Worm (Caenorhabditis elegans) whole organism, young adult: Measurements from ENCODE around the gene Y97E10AL.1.

Experiments used
- B0019.2 ChIP-seq: fragments of 200-800 bp; sonication (Bioruptor generic); conservative IDR thresholded peaks from 2 replicates; pipeline ENCODE4 v1.3.6; 2022; ENCODE audit warnings: missing genetic modification reagents, missing genetic modification characterization, missing compliant biosample characterization
- B0336.3 ChIP-seq: fragments of 200-800 bp; sonication (Bioruptor generic); IDR thresholded peaks from 2 replicates; pipeline ENCODE4 v1.3.6; 2022; ENCODE audit warnings: missing genetic modification characterization, missing compliant biosample characterization
- F23B12.7 ChIP-seq: sonication (generic microtip); optimal IDR thresholded peaks from 2 replicates; lab custom pipeline; 2017; ENCODE audit warnings: missing genetic modification characterization, mild to moderate bottlenecking, missing compliant biosample characterization, antibody characterized with exemption, moderate library complexity; ENCODE audit not compliant: insufficient read depth
- F55B11.4 ChIP-seq: sonication (generic microtip); optimal IDR thresholded peaks from 2 replicates; lab custom pipeline; 2016; ENCODE audit warnings: missing compliant biosample characterization, missing genetic modification characterization, borderline replicate concordance; ENCODE audit not compliant: insufficient read depth
- K12H6.12 ChIP-seq: fragments of 200-800 bp; sonication (Bioruptor generic); optimal IDR thresholded peaks from 2 replicates; lab custom pipeline; 2018; ENCODE audit warnings: mild to moderate bottlenecking, missing genetic modification characterization, missing compliant biosample characterization
- Y53F4B.3 ChIP-seq: fragments of 200-800 bp; sonication (Bioruptor generic); IDR thresholded peaks from 2 replicates; pipeline ENCODE4 v1.3.6; 2022; ENCODE audit warnings: missing genetic modification reagents, missing genetic modification characterization, missing compliant biosample characterization
- Y56A3A.18 ChIP-seq: fragments of 200-800 bp; sonication (Bioruptor generic); IDR thresholded peaks from 2 replicates; pipeline ENCODE4 v1.3.6; 2022; ENCODE audit warnings: missing genetic modification reagents, missing genetic modification characterization, missing compliant biosample characterization
- Y95B8A.8 ChIP-seq: fragments of 200-800 bp; sonication (Bioruptor generic); IDR thresholded peaks from 2 replicates; pipeline ENCODE4 v1.3.6; 2022; ENCODE audit warnings: missing genetic modification reagents, missing genetic modification characterization, missing compliant biosample characterization
- ZK185.1 ChIP-seq: sonication (generic microtip); optimal IDR thresholded peaks from 2 replicates; lab custom pipeline; 2016; ENCODE audit warnings: mild to moderate bottlenecking, missing genetic modification characterization, missing compliant biosample characterization; ENCODE audit not compliant: poor library complexity, severe bottlenecking
- ama-1 ChIP-seq, 3 experiments: fragments of 150-350 bp in 1 of 3; sonication (generic microtip) in 2 of 3; optimal IDR thresholded peaks; 2 replicates each; lab custom pipeline; 2014 to 2018; ENCODE audit warnings: missing biosample characterization in 2 of 3, missing genetic modification characterization in 2 of 3, missing genetic modification reagents in 2 of 3
- aptf-3 ChIP-seq: fragments of 200-800 bp; sonication (Bioruptor generic); IDR thresholded peaks from 2 replicates; pipeline ENCODE4 v1.3.6; 2022; ENCODE audit warnings: missing genetic modification characterization, missing compliant biosample characterization
- athp-1 ChIP-seq: sonication (generic microtip); optimal IDR thresholded peaks from 2 replicates; lab custom pipeline; 2017; ENCODE audit warnings: mild to moderate bottlenecking, missing genetic modification characterization, missing compliant biosample characterization
- attf-3 ChIP-seq: fragments of 200-800 bp; sonication (Bioruptor generic); conservative IDR thresholded peaks from 2 replicates; pipeline ENCODE4 v1.3.6; 2022; ENCODE audit warnings: missing genetic modification reagents, missing genetic modification characterization, missing compliant biosample characterization
- cebp-1 ChIP-seq, 2 experiments: fragments of 200-800 bp in 1 of 2; sonication (Bioruptor generic) in 1 of 2; sonication (generic microtip) in 1 of 2; IDR thresholded peaks in 1 of 2; optimal IDR thresholded peaks in 1 of 2; 2 replicates each; pipeline versions ENCODE4 v1.3.6 to Lab custom; 2017 to 2022; ENCODE audit warnings: missing compliant biosample characterization in 2 of 2, missing genetic modification characterization in 2 of 2, mild to moderate bottlenecking in 1 of 2, missing genetic modification reagents in 1 of 2, moderate library complexity in 1 of 2
- ceh-100 ChIP-seq: fragments of 200-800 bp; sonication (Bioruptor generic); IDR thresholded peaks from 2 replicates; pipeline ENCODE4 v1.3.6; 2022; ENCODE audit warnings: missing genetic modification reagents, missing genetic modification characterization, missing compliant biosample characterization
- ceh-27 ChIP-seq: fragments of 200-800 bp; sonication (Bioruptor generic); optimal IDR thresholded peaks from 2 replicates; lab custom pipeline; 2018; ENCODE audit warnings: mild to moderate bottlenecking, missing genetic modification characterization, moderate library complexity, missing compliant biosample characterization
- ceh-40 ChIP-seq: fragments of 200-800 bp; sonication (Bioruptor generic); IDR thresholded peaks from 2 replicates; pipeline ENCODE4 v1.3.6; 2022; ENCODE audit warnings: missing genetic modification characterization, missing compliant biosample characterization
- ceh-58 ChIP-seq: fragments of 200-800 bp; sonication (Bioruptor generic); IDR thresholded peaks from 2 replicates; pipeline ENCODE4 v1.3.6; 2022; ENCODE audit warnings: missing genetic modification characterization, missing compliant biosample characterization
- ceh-91 ChIP-seq: fragments of 200-800 bp; sonication (Bioruptor generic); IDR thresholded peaks from 2 replicates; pipeline ENCODE4 v1.3.6; 2022; ENCODE audit warnings: missing genetic modification reagents, missing genetic modification characterization, missing compliant biosample characterization
- chd-7 ChIP-seq: sonication (generic microtip); optimal IDR thresholded peaks from 2 replicates; lab custom pipeline; 2016; ENCODE audit warnings: mild to moderate bottlenecking, missing genetic modification characterization, moderate library complexity, missing compliant biosample characterization
- die-1 ChIP-seq: sonication (generic microtip); optimal IDR thresholded peaks from 2 replicates; lab custom pipeline; 2016; ENCODE audit warnings: missing genotype, mild to moderate bottlenecking, missing genetic modification characterization, missing compliant biosample characterization
- efl-1 ChIP-seq: fragments of 150-350 bp; optimal IDR thresholded peaks from 2 replicates; lab custom pipeline; 2014; ENCODE audit warnings: missing biosample characterization, missing genetic modification reagents, missing genetic modification characterization
- egrh-3 ChIP-seq: fragments of 200-800 bp; sonication (Bioruptor generic); IDR thresholded peaks from 2 replicates; pipeline ENCODE4 v1.3.6; 2022; ENCODE audit warnings: missing genetic modification reagents, missing genetic modification characterization, missing compliant biosample characterization
- gei-17 ChIP-seq: fragments of 200-800 bp; sonication (Bioruptor generic); optimal IDR thresholded peaks from 2 replicates; lab custom pipeline; 2018; ENCODE audit warnings: mild to moderate bottlenecking, missing genetic modification characterization, missing compliant biosample characterization
- hsf-1 ChIP-seq: fragments of 200-800 bp; sonication (Bioruptor generic); IDR thresholded peaks from 2 replicates; pipeline ENCODE4 v1.3.6; 2022; ENCODE audit warnings: missing genetic modification reagents, missing genetic modification characterization, missing compliant biosample characterization
- let-526 ChIP-seq: fragments of 200-800 bp; sonication (Bioruptor generic); IDR thresholded peaks from 2 replicates; pipeline ENCODE4 v1.3.6; 2022; ENCODE audit warnings: missing genetic modification reagents, missing genetic modification characterization, missing compliant biosample characterization
- lin-54 ChIP-seq: fragments of 200-800 bp; sonication (Bioruptor generic); optimal IDR thresholded peaks from 2 replicates; lab custom pipeline; 2018; ENCODE audit warnings: mild to moderate bottlenecking, missing genetic modification characterization, missing compliant biosample characterization
- lir-1 ChIP-seq: fragments of 200-800 bp; sonication (Bioruptor generic); conservative IDR thresholded peaks from 2 replicates; pipeline ENCODE4 v1.3.6; 2022; ENCODE audit warnings: missing genetic modification reagents, missing genetic modification characterization, missing compliant biosample characterization
- lsy-27 ChIP-seq: sonication (generic microtip); optimal IDR thresholded peaks from 2 replicates; lab custom pipeline; 2017; ENCODE audit warnings: missing genetic modification characterization, mild to moderate bottlenecking, missing compliant biosample characterization, antibody characterized with exemption, missing genotype, borderline replicate concordance; ENCODE audit not compliant: insufficient read depth
- madf-10 ChIP-seq: sonication (generic microtip); optimal IDR thresholded peaks from 2 replicates; lab custom pipeline; 2016; ENCODE audit warnings: mild to moderate bottlenecking, missing genetic modification characterization, missing compliant biosample characterization
- madf-6 ChIP-seq: fragments of 200-800 bp; sonication (Bioruptor generic); IDR thresholded peaks from 2 replicates; pipeline ENCODE4 v1.3.6; 2022; ENCODE audit warnings: missing genetic modification reagents, missing genetic modification characterization, missing compliant biosample characterization
- madf-8 ChIP-seq: fragments of 200-800 bp; sonication (Bioruptor generic); conservative IDR thresholded peaks from 2 replicates; pipeline ENCODE4 v1.3.6; 2022; ENCODE audit warnings: missing genetic modification reagents, missing genetic modification characterization, missing compliant biosample characterization
- mel-28 ChIP-seq: sonication (generic microtip); optimal IDR thresholded peaks from 2 replicates; lab custom pipeline; 2016; ENCODE audit warnings: borderline replicate concordance, mild to moderate bottlenecking, missing genetic modification characterization, missing compliant biosample characterization
- mes-4 ChIP-seq: sonication (generic microtip); optimal IDR thresholded peaks from 2 replicates; lab custom pipeline; 2016; ENCODE audit warnings: missing genotype, missing genetic modification characterization, missing compliant biosample characterization
- mxl-1 ChIP-seq: sonication (generic microtip); optimal IDR thresholded peaks from 2 replicates; lab custom pipeline; 2016; ENCODE audit warnings: missing genetic modification characterization, missing compliant biosample characterization
- nfyb-1 ChIP-seq: fragments of 200-800 bp; sonication (Bioruptor generic); IDR thresholded peaks from 2 replicates; pipeline ENCODE4 v1.3.6; 2022; ENCODE audit warnings: missing genetic modification reagents, missing genetic modification characterization, missing compliant biosample characterization
- nhr-80 ChIP-seq: sonication (generic microtip); optimal IDR thresholded peaks from 2 replicates; lab custom pipeline; 2016; ENCODE audit warnings: missing genetic modification characterization, missing compliant biosample characterization
- nhr-90 ChIP-seq: sonication (generic microtip); optimal IDR thresholded peaks from 2 replicates; lab custom pipeline; 2016; ENCODE audit warnings: missing genotype, mild to moderate bottlenecking, missing genetic modification characterization, missing compliant biosample characterization
- pha-4 ChIP-seq: fragments of 150-350 bp; sonication (generic microtip); optimal IDR thresholded peaks from 2 replicates; lab custom pipeline; 2014; ENCODE audit warnings: missing biosample characterization, missing genetic modification reagents, missing genetic modification characterization
- snpc-4 ChIP-seq, 5 experiments: fragments of 150-350 bp in 1 of 5; sonication (generic microtip) in 4 of 5; optimal IDR thresholded peaks; 2 replicates each; lab custom pipeline; 2014 to 2018; ENCODE audit warnings: missing genetic modification characterization in 5 of 5, missing biosample characterization in 3 of 5, antibody characterized with exemption in 2 of 5, mild to moderate bottlenecking in 2 of 5, missing compliant biosample characterization in 2 of 5, missing genotype in 2 of 5, moderate library complexity in 2 of 5, missing genetic modification reagents in 1 of 5
- sptf-2 ChIP-seq: fragments of 200-800 bp; sonication (Bioruptor generic); optimal IDR thresholded peaks from 2 replicates; lab custom pipeline; 2018; ENCODE audit warnings: mild to moderate bottlenecking, missing genetic modification characterization, missing compliant biosample characterization
- tbx-9 ChIP-seq: sonication (generic microtip); optimal IDR thresholded peaks from 2 replicates; lab custom pipeline; 2016; ENCODE audit warnings: borderline replicate concordance, missing genetic modification characterization, inconsistent platforms, missing compliant biosample characterization
- xnd-1 ChIP-seq: sonication (generic microtip); optimal IDR thresholded peaks from 2 replicates; lab custom pipeline; 2016; ENCODE audit warnings: missing genotype, missing genetic modification reagents, missing genetic modification characterization, missing compliant biosample characterization
- zim-3 ChIP-seq: sonication (generic microtip); optimal IDR thresholded peaks from 2 replicates; lab custom pipeline; 2017; ENCODE audit warnings: mild to moderate bottlenecking, missing genetic modification characterization, moderate library complexity, missing compliant biosample characterization
- ztf-25 ChIP-seq: fragments of 200-800 bp; sonication (Bioruptor generic); IDR thresholded peaks from 2 replicates; pipeline ENCODE4 v1.3.6; 2022; ENCODE audit warnings: missing genetic modification reagents, missing genetic modification characterization, missing compliant biosample characterization

The Y97E10AL.1 gene

ce11 chrV:8028825-8029489, 43.0 kb downstream of the Y97E10AL.1 start, which contains the start of gene oma-2 (continued):
- no peak for TF ChIP-seq aptf-3 (GFP tag; lab: Robert Waterston, UW)
- peak; percentile 96 for TF ChIP-seq madf-6 (GFP tag; lab: Robert Waterston, UW)
- no peak for TF ChIP-seq Y53F4B.3 (GFP tag; lab: Robert Waterston, UW)
- no peak for TF ChIP-seq nhr-80 (tag; lab: Kevin White, UChicago)
- TF ChIP-seq snpc-4 (GFP tag; optimal IDR thresholded peaks at IDR 0.05; lab: Kevin White, UChicago): no peak
- TF ChIP-seq snpc-4 (tag; optimal IDR thresholded peaks at IDR 0.05; lab: Kevin White, UChicago): peak in 1 of 4 experiments; percentile 39
- no peak for TF ChIP-seq nhr-90
- peak; percentile 26 for TF ChIP-seq F23B12.7 (tag; lab: Kevin White, UChicago)
- no peak for TF ChIP-seq tbx-9 (tag; lab: Kevin White, UChicago)
- TF ChIP-seq pha-4: no peak
- TF ChIP-seq lsy-27 (tag; lab: Kevin White, UChicago): no peak
- TF ChIP-seq B0336.3 (GFP tag; lab: Robert Waterston, UW): no peak
- TF ChIP-seq ceh-40: no peak
- no peak for TF ChIP-seq ztf-25 (GFP tag; lab: Robert Waterston, UW)
- TF ChIP-seq ZK185.1 (tag; lab: Kevin White, UChicago): peak; percentile 18
- no peak for TF ChIP-seq mxl-1
- TF ChIP-seq ceh-91 (GFP tag; lab: Robert Waterston, UW): peak; percentile 84
- TF ChIP-seq ceh-27 (GFP tag; lab: Kevin White, UChicago): no peak
- TF ChIP-seq die-1 (tag; lab: Kevin White, UChicago): no peak
- peak; percentile 95 for TF ChIP-seq madf-8 (GFP tag; lab: Robert Waterston, UW)
- no peak for TF ChIP-seq egrh-3 (GFP tag; lab: Robert Waterston, UW)
- no peak for TF ChIP-seq let-526
- no peak for TF ChIP-seq gei-17 (GFP tag; lab: Kevin White, UChicago)
- TF ChIP-seq ceh-58: no peak
- no peak for TF ChIP-seq chd-7 (tag; lab: Kevin White, UChicago)
- no peak for TF ChIP-seq ceh-100
- TF ChIP-seq xnd-1 (tag; lab: Kevin White, UChicago): peak; percentile 89
- TF ChIP-seq sptf-2 (GFP tag; lab: Kevin White, UChicago): no peak
- TF ChIP-seq cebp-1 (GFP tag; IDR thresholded peaks at IDR 0.05; lab: Robert Waterston, UW): no peak
- TF ChIP-seq cebp-1 (tag; optimal IDR thresholded peaks at IDR 0.05; lab: Kevin White, UChicago): no peak
- TF ChIP-seq attf-3 (GFP tag; lab: Robert Waterston, UW): 0 out of 2 replicates have a peak, but pooled peaks have one; percentile 21
- TF ChIP-seq lir-1 (GFP tag; lab: Robert Waterston, UW): no peak
- 0 out of 2 replicates have a peak, but pooled peaks have one; percentile 33 for TF ChIP-seq nfyb-1
- no peak for TF ChIP-seq K12H6.12 (tag; lab: Kevin White, UChicago)
- no peak for TF ChIP-seq athp-1 (tag; lab: Kevin White, UChicago)
- TF ChIP-seq B0019.2: 0 out of 2 replicates have a peak, but pooled peaks have one; percentile 22
- TF ChIP-seq Y95B8A.8 (GFP tag; lab: Robert Waterston, UW): 0 out of 2 replicates have a peak, but pooled peaks have one; percentile 47
- no peak for TF ChIP-seq madf-10 (tag; lab: Kevin White, UChicago)
- no peak for TF ChIP-seq mel-28 (tag; lab: Kevin White, UChicago)
- TF ChIP-seq lin-54 (GFP tag; lab: Kevin White, UChicago): peak; percentile 58
- peak; percentile 82 for TF ChIP-seq efl-1 (GFP tag; lab: Kevin White, UChicago)
- TF ChIP-seq Y56A3A.18 (GFP tag; lab: Robert Waterston, UW): 0 out of 2 replicates have a peak, but pooled peaks have one; percentile 14
- peak; percentile 90 for TF ChIP-seq hsf-1 (GFP tag; lab: Robert Waterston, UW)
- no peak for TF ChIP-seq F55B11.4 (tag; lab: Kevin White, UChicago)
- TF ChIP-seq ama-1 (optimal IDR thresholded peaks at IDR 0.05; lab: Kevin White, UChicago): no peak
- no peak for TF ChIP-seq ama-1 (GFP tag; optimal IDR thresholded peaks at IDR 0.05; lab: Kevin White, UChicago)
- no peak for TF ChIP-seq mes-4
- no peak for TF ChIP-seq zim-3
